Worm (Caenorhabditis elegans) whole organism, mixed stage, embryonic: Measurements from ENCODE around the gene nlp-60.

Experiments
- M03D4.4 ChIP-seq: sonication (generic microtip); optimal IDR thresholded peaks from 2 replicates; lab custom pipeline; 2017; ENCODE audit warnings: mild to moderate bottlenecking, missing genetic modification characterization, missing compliant biosample characterization
- bed-3 ChIP-seq: fragments of 200-800 bp; sonication (Bioruptor generic); optimal IDR thresholded peaks from 3 replicates; lab custom pipeline; 2018; ENCODE audit warnings: mild to moderate bottlenecking, missing genetic modification characterization, moderate library complexity, missing compliant biosample characterization
- ceh-39 ChIP-seq: fragments of 150-350 bp; optimal IDR thresholded peaks from 2 replicates; lab custom pipeline; 2014; ENCODE audit warnings: missing biosample characterization, missing genetic modification characterization
- ceh-43 ChIP-seq: fragments of 200-800 bp; sonication (Bioruptor generic); optimal IDR thresholded peaks from 2 replicates; lab custom pipeline; 2018; ENCODE audit warnings: mild to moderate bottlenecking, missing genetic modification characterization, moderate library complexity, missing compliant biosample characterization
- ceh-83 ChIP-seq: fragments of 200-800 bp; sonication (Bioruptor generic); optimal IDR thresholded peaks from 2 replicates; lab custom pipeline; 2018; ENCODE audit warnings: mild to moderate bottlenecking, missing genetic modification characterization, missing compliant biosample characterization
- ces-1 ChIP-seq: fragments of 150-350 bp; optimal IDR thresholded peaks from 2 replicates; lab custom pipeline; 2014; ENCODE audit warnings: missing biosample characterization, missing genetic modification reagents, missing genetic modification characterization
- cnd-1 ChIP-seq: fragments of 200-800 bp; sonication (Bioruptor generic); optimal IDR thresholded peaks from 2 replicates; lab custom pipeline; 2018; ENCODE audit warnings: mild to moderate bottlenecking, missing genetic modification characterization, missing compliant biosample characterization
- drap-1 ChIP-seq: fragments of 200-800 bp; sonication (Bioruptor generic); optimal IDR thresholded peaks from 3 replicates; lab custom pipeline; 2018; ENCODE audit warnings: mild to moderate bottlenecking, missing genetic modification characterization, missing compliant biosample characterization
- elt-1 ChIP-seq: sonication (generic microtip); optimal IDR thresholded peaks from 2 replicates; lab custom pipeline; 2017; ENCODE audit warnings: missing genetic modification characterization, mild to moderate bottlenecking, missing compliant biosample characterization, antibody characterized with exemption, moderate library complexity, borderline replicate concordance; ENCODE audit not compliant: insufficient read depth
- elt-3 ChIP-seq: fragments of 150-350 bp; optimal IDR thresholded peaks from 2 replicates; lab custom pipeline; 2014; ENCODE audit warnings: missing biosample characterization, missing genetic modification characterization
- flh-1 ChIP-seq: fragments of 200-800 bp; sonication (Bioruptor generic); optimal IDR thresholded peaks from 2 replicates; lab custom pipeline; 2018; ENCODE audit warnings: mild to moderate bottlenecking, missing genetic modification characterization, moderate library complexity, missing compliant biosample characterization
- ham-2 ChIP-seq: fragments of 200-800 bp; sonication (Bioruptor generic); optimal IDR thresholded peaks from 2 replicates; lab custom pipeline; 2018; ENCODE audit warnings: mild to moderate bottlenecking, missing genetic modification characterization, missing compliant biosample characterization
- hlh-1 ChIP-seq: fragments of 150-350 bp; optimal IDR thresholded peaks from 2 replicates; lab custom pipeline; 2014; ENCODE audit warnings: missing biosample characterization, missing genetic modification reagents, missing genetic modification characterization
- lin-13 ChIP-seq: fragments of 150-350 bp; optimal IDR thresholded peaks from 2 replicates; lab custom pipeline; 2014; ENCODE audit warnings: missing biosample characterization, missing genetic modification characterization
- lin-32 ChIP-seq: fragments of 200-800 bp; sonication (Bioruptor generic); optimal IDR thresholded peaks from 2 replicates; lab custom pipeline; 2018; ENCODE audit warnings: mild to moderate bottlenecking, missing genetic modification characterization, missing compliant biosample characterization
- lsy-2 ChIP-seq: fragments of 150-350 bp; optimal IDR thresholded peaks from 2 replicates; lab custom pipeline; 2014; ENCODE audit warnings: missing biosample characterization, missing genetic modification characterization
- mab-5 ChIP-seq: fragments of 150-350 bp; optimal IDR thresholded peaks from 2 replicates; lab custom pipeline; 2014; ENCODE audit warnings: missing biosample characterization, missing genetic modification characterization
- mep-1 ChIP-seq: fragments of 150-350 bp; optimal IDR thresholded peaks from 2 replicates; lab custom pipeline; 2017; ENCODE audit warnings: missing biosample characterization, missing genetic modification reagents, missing genetic modification characterization, inconsistent platforms
- mls-2 ChIP-seq: sonication (generic microtip); optimal IDR thresholded peaks from 2 replicates; lab custom pipeline; 2016; ENCODE audit warnings: mild to moderate bottlenecking, missing genetic modification characterization, moderate library complexity, missing compliant biosample characterization
- nhr-12 ChIP-seq: fragments of 150-350 bp; optimal IDR thresholded peaks from 2 replicates; lab custom pipeline; 2014; ENCODE audit warnings: missing biosample characterization, missing genetic modification characterization
- nhr-2 ChIP-seq: fragments of 150-350 bp; optimal IDR thresholded peaks from 2 replicates; lab custom pipeline; 2014; ENCODE audit warnings: missing biosample characterization, missing genetic modification characterization
- nhr-237 ChIP-seq: fragments of 150-350 bp; optimal IDR thresholded peaks from 2 replicates; lab custom pipeline; 2014; ENCODE audit warnings: missing biosample characterization, missing genetic modification characterization
- nhr-28 ChIP-seq: fragments of 150-350 bp; optimal IDR thresholded peaks from 2 replicates; lab custom pipeline; 2014; ENCODE audit warnings: missing biosample characterization, missing genetic modification characterization
- nhr-76 ChIP-seq: sonication (generic microtip); optimal IDR thresholded peaks from 2 replicates; lab custom pipeline; 2017; ENCODE audit warnings: missing biosample characterization, missing genetic modification characterization
- pha-4 ChIP-seq: fragments of 150-350 bp; optimal IDR thresholded peaks from 2 replicates; lab custom pipeline; 2018; ENCODE audit warnings: missing biosample characterization, missing genetic modification reagents, missing genetic modification characterization
- sem-2 ChIP-seq: fragments of 200-800 bp; sonication (Bioruptor generic); optimal IDR thresholded peaks from 2 replicates; lab custom pipeline; 2018; ENCODE audit warnings: mild to moderate bottlenecking, missing genetic modification characterization, missing compliant biosample characterization
- snpc-4 ChIP-seq: fragments of 150-350 bp; optimal IDR thresholded peaks from 2 replicates; lab custom pipeline; 2014; ENCODE audit warnings: missing biosample characterization, missing genetic modification characterization
- tbx-8 ChIP-seq: fragments of 200-800 bp; sonication (Bioruptor generic); optimal IDR thresholded peaks from 2 replicates; lab custom pipeline; 2018; ENCODE audit warnings: mild to moderate bottlenecking, missing genetic modification characterization, moderate library complexity, missing compliant biosample characterization
- unc-120 ChIP-seq: sonication (generic microtip); optimal IDR thresholded peaks from 2 replicates; lab custom pipeline; 2017; ENCODE audit warnings: missing genetic modification characterization, missing compliant biosample characterization; ENCODE audit not compliant: poor library complexity, severe bottlenecking
- unc-39 ChIP-seq: fragments of 150-350 bp; optimal IDR thresholded peaks from 2 replicates; lab custom pipeline; 2014; ENCODE audit warnings: missing biosample characterization, missing genetic modification characterization
- unc-62 ChIP-seq: fragments of 150-350 bp; optimal IDR thresholded peaks from 2 replicates; lab custom pipeline; 2014; ENCODE audit warnings: missing biosample characterization, missing genetic modification reagents, missing genetic modification characterization
- ztf-11 ChIP-seq: fragments of 150-350 bp; optimal IDR thresholded peaks from 2 replicates; lab custom pipeline; 2014; ENCODE audit warnings: missing biosample characterization, missing genetic modification characterization

Gene nlp-60

DNA sequence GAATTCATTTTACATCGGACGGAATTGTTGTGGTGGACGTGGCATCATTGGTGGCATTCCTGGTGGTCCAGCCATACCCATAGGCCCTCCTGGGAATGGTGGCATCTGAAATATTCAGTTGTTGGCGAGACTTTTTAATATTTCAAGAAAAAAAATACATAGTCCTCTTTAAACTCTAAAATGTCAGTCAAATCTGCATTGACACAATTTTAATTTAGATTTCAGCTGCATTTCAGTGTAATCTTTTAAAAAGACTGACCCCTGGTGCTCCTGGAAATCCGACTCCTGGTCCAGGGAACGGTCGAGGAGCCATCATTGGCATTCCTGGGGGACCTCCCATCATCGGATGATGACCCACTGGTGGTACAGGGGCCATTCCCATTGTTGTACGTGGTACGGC lies 7.8 kb upstream of the nlp-60 start:
- no peak for TF ChIP-seq ceh-43
- TF ChIP-seq tbx-8 = no peak
- no peak for TF ChIP-seq hlh-1 (tag; lab: Kevin White, UChicago)
- TF ChIP-seq mep-1 (tag; lab: Kevin White, UChicago) = no peak
- no peak for TF ChIP-seq mab-5
- TF ChIP-seq ceh-39 (tag; lab: Kevin White, UChicago) = no peak
- no peak for TF ChIP-seq ham-2 (GFP tag; lab: Kevin White, UChicago)
- TF ChIP-seq elt-1 (tag; lab: Kevin White, UChicago) = no peak
- TF ChIP-seq lsy-2 (tag; lab: Kevin White, UChicago) = no peak
- TF ChIP-seq unc-120 = no peak
- TF ChIP-seq nhr-28 = no peak
- no peak for TF ChIP-seq drap-1 (GFP tag; lab: Kevin White, UChicago)
- no peak for TF ChIP-seq unc-62
- no peak for TF ChIP-seq snpc-4 (tag; lab: Kevin White, UChicago)
- TF ChIP-seq cnd-1 (tag; lab: Kevin White, UChicago) = no peak
- TF ChIP-seq, all 35 proteins: peak for 0

DNA sequence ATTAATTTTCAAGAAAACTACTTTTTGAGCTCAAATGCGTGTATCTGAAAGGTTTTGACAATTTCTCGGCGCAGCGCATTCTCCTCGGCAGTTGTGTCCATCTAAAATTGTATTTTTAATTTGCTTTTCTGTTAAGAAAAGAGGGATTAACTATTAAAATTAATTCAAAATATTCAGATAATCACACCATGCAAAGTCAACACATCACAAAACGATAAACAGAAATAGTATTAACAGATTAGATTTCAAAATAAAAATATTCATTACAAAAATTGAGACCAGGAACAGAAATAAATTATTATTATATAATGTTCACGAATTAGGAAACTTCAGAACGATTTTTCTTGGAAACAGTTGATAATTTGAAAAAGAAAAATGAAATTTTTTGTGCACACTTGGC lies 7.4 kb upstream of the nlp-60 start, which contains the start of gene pole-2:
pole-2 (minus strand) TSS at position 101 of the 400 bp plus-strand sequence.
- no peak for TF ChIP-seq ceh-43
- no peak for TF ChIP-seq ceh-83 (GFP tag; lab: Kevin White, UChicago)
- no peak for TF ChIP-seq ceh-39 (tag; lab: Kevin White, UChicago)
- no peak for TF ChIP-seq flh-1 (GFP tag; lab: Kevin White, UChicago)
- no peak for TF ChIP-seq ham-2 (GFP tag; lab: Kevin White, UChicago)
- no peak for TF ChIP-seq tbx-8
- no peak for TF ChIP-seq lin-32 (GFP tag; lab: Kevin White, UChicago)
- TF ChIP-seq snpc-4 (tag; lab: Kevin White, UChicago) = no peak
- no peak for TF ChIP-seq sem-2 (GFP tag; lab: Kevin White, UChicago)
- TF ChIP-seq lin-13 (tag; lab: Kevin White, UChicago) = no peak
- TF ChIP-seq nhr-2 = no peak
- TF ChIP-seq mab-5 = no peak
- TF ChIP-seq nhr-237 (tag; lab: Kevin White, UChicago) = no peak
- TF ChIP-seq bed-3 = no peak
- no peak for TF ChIP-seq cnd-1 (tag; lab: Kevin White, UChicago)
- TF ChIP-seq mls-2 = no peak
- TF ChIP-seq, all 35 proteins: peak for 0

DNA sequence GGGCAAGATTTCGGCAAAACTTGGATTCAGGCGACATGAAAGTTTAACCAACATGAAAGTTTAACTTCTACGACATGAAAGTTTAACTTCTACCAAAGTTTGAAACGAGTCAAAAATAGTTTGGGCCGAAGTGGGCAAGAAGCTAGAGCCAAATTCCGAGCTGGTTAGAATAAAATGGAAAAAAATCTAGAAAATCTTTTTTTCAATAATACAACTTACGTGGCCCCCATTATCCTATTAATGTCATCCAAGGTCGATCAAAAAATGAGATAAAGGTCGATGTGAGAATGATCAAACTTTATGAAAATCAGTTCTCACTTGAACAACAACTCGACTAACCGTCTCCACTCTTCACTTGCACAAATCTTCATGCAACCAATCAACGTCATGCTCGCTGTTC lies 1.8 kb downstream of the nlp-60 start, which contains the start of gene F08B4.8:
F08B4.8 (plus strand) TSS at position 301 of the 400 bp plus-strand sequence.
- TF ChIP-seq ztf-11 (tag; lab: Kevin White, UChicago) = no peak
- TF ChIP-seq mls-2 = no peak
- TF ChIP-seq mep-1 (tag; lab: Kevin White, UChicago) = no peak
- no peak for TF ChIP-seq elt-1 (tag; lab: Kevin White, UChicago)
- TF ChIP-seq nhr-76 (tag; lab: Kevin White, UChicago) = no peak
- TF ChIP-seq nhr-2 = no peak
- no peak for TF ChIP-seq lin-13 (tag; lab: Kevin White, UChicago)
- TF ChIP-seq lin-32 (GFP tag; lab: Kevin White, UChicago) = no peak
- no peak for TF ChIP-seq nhr-237 (tag; lab: Kevin White, UChicago)
- no peak for TF ChIP-seq M03D4.4 (tag; lab: Kevin White, UChicago)
- no peak for TF ChIP-seq elt-3
- TF ChIP-seq hlh-1 (tag; lab: Kevin White, UChicago) = no peak
- TF ChIP-seq snpc-4 (tag; lab: Kevin White, UChicago) = no peak
- TF ChIP-seq ces-1 = no peak
- TF ChIP-seq pha-4 (tag; lab: Kevin White, UChicago) = no peak
- no peak for TF ChIP-seq unc-39
- TF ChIP-seq lsy-2 (tag; lab: Kevin White, UChicago) = no peak
- TF ChIP-seq drap-1 (GFP tag; lab: Kevin White, UChicago) = no peak
- TF ChIP-seq, all 35 proteins: peak for 0

DNA sequence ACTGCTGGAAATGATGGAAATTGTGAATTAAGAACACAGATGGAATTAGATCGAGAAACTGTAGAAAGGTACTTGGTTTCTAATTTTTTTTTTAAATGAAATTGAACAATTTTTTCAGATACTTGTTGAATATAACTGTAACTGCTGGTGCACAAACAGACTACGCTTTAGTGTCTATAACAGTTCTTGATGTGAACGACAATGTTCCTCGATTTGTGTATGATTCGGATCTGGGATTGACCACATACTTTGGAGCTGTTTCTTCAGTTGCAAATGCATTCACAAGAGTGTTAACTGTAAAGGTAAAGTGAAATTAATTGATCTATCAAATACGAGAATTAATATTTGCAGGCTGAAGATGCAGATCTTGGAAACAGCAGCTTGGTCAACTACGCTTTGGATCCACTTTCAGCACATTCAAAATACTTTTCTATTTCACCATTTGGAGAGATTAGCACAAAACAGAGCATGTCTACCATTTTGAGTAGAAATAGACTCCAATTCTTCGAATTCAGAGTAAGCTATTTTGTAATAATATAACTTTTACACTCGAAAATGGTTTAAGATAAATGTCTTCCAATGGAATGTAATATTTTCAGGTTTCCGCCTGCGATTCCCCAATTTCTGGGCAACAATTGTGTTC lies 5.3 kb downstream of the nlp-60 start:
- no peak for TF ChIP-seq ceh-39 (tag; lab: Kevin White, UChicago)
- no peak for TF ChIP-seq cnd-1 (tag; lab: Kevin White, UChicago)
- no peak for TF ChIP-seq mep-1 (tag; lab: Kevin White, UChicago)
- no peak for TF ChIP-seq mls-2
- no peak for TF ChIP-seq tbx-8
- TF ChIP-seq lsy-2 (tag; lab: Kevin White, UChicago) = no peak
- TF ChIP-seq ztf-11 (tag; lab: Kevin White, UChicago) = no peak
- TF ChIP-seq mab-5 = no peak
- no peak for TF ChIP-seq unc-39
- no peak for TF ChIP-seq ces-1
- TF ChIP-seq nhr-12 (tag; lab: Kevin White, UChicago) = no peak
- TF ChIP-seq unc-120 = no peak
- no peak for TF ChIP-seq flh-1 (GFP tag; lab: Kevin White, UChicago)
- no peak for TF ChIP-seq ham-2 (GFP tag; lab: Kevin White, UChicago)
- no peak for TF ChIP-seq nhr-2
- TF ChIP-seq nhr-76 (tag; lab: Kevin White, UChicago) = no peak
